Worm (Caenorhabditis elegans) whole organism, L4 larva: ENCODE results near the gene C05E4.15.

Experiments used
- pha-4 ChIP-seq, 2 experiments: fragments of 150-350 bp in 1 of 2; fragments of 200-800 bp in 1 of 2; sonication (Bioruptor generic) in 1 of 2; IDR thresholded peaks in 1 of 2; optimal IDR thresholded peaks in 1 of 2; 2 replicates each; pipeline versions ENCODE4 v1.3.6 to Lab custom; 2014 to 2022; ENCODE audit warnings: missing genetic modification characterization in 2 of 2, missing genetic modification reagents in 2 of 2, missing biosample characterization in 1 of 2, missing compliant biosample characterization in 1 of 2
- unc-39 ChIP-seq: sonication (generic microtip); optimal IDR thresholded peaks from 2 replicates; lab custom pipeline; 2017; ENCODE audit warnings: missing biosample characterization, missing genetic modification characterization
- unc-62 ChIP-seq, 3 experiments: fragments of 150-350 bp in 1 of 3; sonication (generic microtip); optimal IDR thresholded peaks in 2 of 3; peaks in 1 of 3; 1 replicate in 1 of 3; 2 replicates in 2 of 3; lab custom pipeline; 2014 to 2017; ENCODE audit warnings: missing biosample characterization in 3 of 3, missing genetic modification characterization in 3 of 3, missing genetic modification reagents in 3 of 3, missing genotype in 1 of 3

DNA sequence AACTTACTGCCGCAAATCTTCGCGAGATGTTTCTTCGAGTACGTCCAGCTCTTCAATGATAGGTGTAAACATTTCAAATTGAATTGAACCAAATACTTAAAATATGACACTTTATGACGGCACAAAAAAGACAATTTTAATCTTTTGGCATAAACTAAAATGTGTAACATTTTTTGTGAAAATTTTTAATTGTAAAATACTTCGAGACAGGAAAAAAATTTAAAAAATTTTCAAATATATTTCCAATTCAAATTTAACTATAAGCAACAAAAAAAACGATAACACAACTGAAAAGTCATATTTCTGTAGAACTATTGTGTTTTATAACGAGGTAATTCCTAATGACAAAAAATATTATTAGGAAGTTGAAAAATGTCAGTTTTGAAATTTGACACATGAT lies 747 bp upstream of the C05E4.15 start, which contains the start of gene C05E4.12:
- TF ChIP-seq pha-4 (GFP tag; IDR thresholded peaks at IDR 0.05; lab: Robert Waterston, UW) (no peak), pha-4 (tag; optimal IDR thresholded peaks at IDR 0.05; lab: Kevin White, UChicago) (no peak), unc-62 (GFP tag; optimal IDR thresholded peaks at IDR 0.05 in 1 of 2; lab: Kevin White, UChicago) (no peak), unc-62 (tag; optimal IDR thresholded peaks at IDR 0.05; lab: Kevin White, UChicago) (no peak), unc-39 (tag; lab: Kevin White, UChicago) (no peak)
